Worm (Caenorhabditis elegans): ENCODE data around the gene egl-47.
A peak's percentile ranks its signal among the peaks of the same experiment; 100 is the strongest.

The egl-47 gene

ce11 chrV:9909624-9910023, 10.2 kb downstream of the egl-47 start:
- TF ChIP-seq F37D6.2 (tag; optimal IDR thresholded peaks at IDR 0.05) (no peak), nhr-28 (tag; optimal IDR thresholded peaks at IDR 0.05) (no peak), unc-62 (GFP tag; optimal IDR thresholded peaks at IDR 0.05 in 1 of 2) (peak in 1 of 2 experiments; percentile 96), unc-62 (tag; optimal IDR thresholded peaks at IDR 0.05) (no peak)

- TF ChIP-seq nhr-28 (tag; optimal IDR thresholded peaks at IDR 0.05) (no peak), unc-62 (GFP tag; optimal IDR thresholded peaks at IDR 0.05 in 1 of 2) (peak in 1 of 2 experiments; percentile 45), unc-62 (tag; optimal IDR thresholded peaks at IDR 0.05) (no peak)
Measured at ce11 chrV:9911165-9911564, 11.8 kb downstream of the egl-47 start.

ce11 chrV:9913863-9914262, 14.5 kb downstream of the egl-47 start, which contains the start of gene fipr-10:
fipr-10 (plus strand) TSS chrV:9914163.
- TF ChIP-seq sdz-12 (GFP tag; optimal IDR thresholded peaks at IDR 0.05) (no peak), ztf-11 (tag; optimal IDR thresholded peaks at IDR 0.05) (no peak), madf-9 (GFP tag; conservative IDR thresholded peaks at IDR 0.05) (no peak), F49E8.2 (tag; optimal IDR thresholded peaks at IDR 0.05; ENCODE audit: borderline replicate concordance) (no peak)

ce11 chrV:9915021-9915420, 15.6 kb downstream of the egl-47 start, which contains the start of gene mec-9:
mec-9 (minus strand) TSS chrV:9915121.
- TF ChIP-seq snpc-4 (tag; optimal IDR thresholded peaks at IDR 0.05): no peak
- TF ChIP-seq nhr-111 (GFP tag; optimal IDR thresholded peaks at IDR 0.05): no peak
- TF ChIP-seq T26A8.4 (GFP tag; IDR thresholded peaks at IDR 0.05): no peak
- TF ChIP-seq daf-12 (tag; optimal IDR thresholded peaks at IDR 0.05): no peak
- TF ChIP-seq nhr-25 (tag; optimal IDR thresholded peaks at IDR 0.05; ENCODE audit: borderline replicate concordance, insufficient read depth): no peak
- no peak for TF ChIP-seq zip-11 (GFP tag; IDR thresholded peaks at IDR 0.05)
- no peak for TF ChIP-seq ces-1 (GFP tag; optimal IDR thresholded peaks at IDR 0.05)
- TF ChIP-seq zfp-2 (tag; optimal IDR thresholded peaks at IDR 0.05): no peak
- no peak for TF ChIP-seq nhr-48 (tag; optimal IDR thresholded peaks at IDR 0.05)
- TF ChIP-seq fkh-10 (GFP tag; optimal IDR thresholded peaks at IDR 0.05): no peak
- TF ChIP-seq spr-3 (GFP tag; optimal IDR thresholded peaks at IDR 0.05): no peak
- no peak for TF ChIP-seq R02D3.7 (tag; optimal IDR thresholded peaks at IDR 0.05)
- no peak for TF ChIP-seq lin-29 (GFP tag; IDR thresholded peaks at IDR 0.05)
- TF ChIP-seq php-3 (GFP tag; IDR thresholded peaks at IDR 0.05): no peak
- TF ChIP-seq tra-1 (GFP tag; IDR thresholded peaks at IDR 0.05): no peak
- TF ChIP-seq nhr-41 (GFP tag; IDR thresholded peaks at IDR 0.05): no peak
- no peak for TF ChIP-seq ctbp-1 (GFP tag; IDR thresholded peaks at IDR 0.05)
- TF ChIP-seq lin-15B (tag; optimal IDR thresholded peaks at IDR 0.05): no peak
- no peak for TF ChIP-seq snpc-1.2 (GFP tag; IDR thresholded peaks at IDR 0.05)

ce11 chrV:9916665-9917064, 17.3 kb downstream of the egl-47 start, which contains the start of gene C50H2.4:
C50H2.4 (plus strand) TSS chrV:9916965.
- TF ChIP-seq dmd-6 (GFP tag; IDR thresholded peaks at IDR 0.05) (no peak), spr-1 (tag; optimal IDR thresholded peaks at IDR 0.05) (no peak), egl-43 (GFP tag; IDR thresholded peaks at IDR 0.05) (no peak), snpc-4 (tag; optimal IDR thresholded peaks at IDR 0.05) (no peak), spr-3 (GFP tag; optimal IDR thresholded peaks at IDR 0.05) (no peak), ceh-32 (tag; optimal IDR thresholded peaks at IDR 0.05; ENCODE audit: poor library complexity) (no peak), ceh-82 (tag; optimal IDR thresholded peaks at IDR 0.05) (no peak), lim-7 (GFP tag; IDR thresholded peaks at IDR 0.05) (no peak), lin-15B (tag; optimal IDR thresholded peaks at IDR 0.05) (no peak), fkh-10 (GFP tag; optimal IDR thresholded peaks at IDR 0.05) (no peak), mes-2 (tag; optimal IDR thresholded peaks at IDR 0.05; ENCODE audit: poor library complexity, severe bottlenecking) (no peak)

Measured in whole organism, L4 larva.